Worm (Caenorhabditis elegans) whole organism, late embryonic: ENCODE measurements around the gene T28D9.1.

Experiments used
- ceh-19 ChIP-seq: fragments of 200-800 bp; sonication (Bioruptor generic); optimal IDR thresholded peaks from 2 replicates; lab custom pipeline; 2018; ENCODE audit warnings: mild to moderate bottlenecking, missing genetic modification characterization, missing compliant biosample characterization
- fkh-10 ChIP-seq: fragments of 150-350 bp; optimal IDR thresholded peaks from 2 replicates; lab custom pipeline; 2014; ENCODE audit warnings: missing biosample characterization, missing genetic modification reagents, missing genetic modification characterization
- nfya-1 ChIP-seq: sonication (generic microtip); optimal IDR thresholded peaks from 2 replicates; lab custom pipeline; 2017; ENCODE audit warnings: missing genetic modification characterization, mild to moderate bottlenecking, missing compliant biosample characterization, antibody characterized with exemption, moderate library complexity
- nhr-11 ChIP-seq: fragments of 150-350 bp; optimal IDR thresholded peaks from 2 replicates; lab custom pipeline; 2014; ENCODE audit warnings: missing biosample characterization, missing genetic modification characterization
- pha-2 ChIP-seq: sonication (generic microtip); optimal IDR thresholded peaks from 2 replicates; lab custom pipeline; 2017; ENCODE audit warnings: mild to moderate bottlenecking, missing genetic modification characterization, missing compliant biosample characterization
- pha-4 ChIP-seq: fragments of 150-350 bp; optimal IDR thresholded peaks from 2 replicates; lab custom pipeline; 2018; ENCODE audit warnings: missing biosample characterization, missing genetic modification reagents, missing genetic modification characterization
- rnt-1 ChIP-seq: sonication (generic microtip); optimal IDR thresholded peaks from 2 replicates; lab custom pipeline; 2016; ENCODE audit warnings: missing genetic modification characterization, missing compliant biosample characterization
- sox-2 ChIP-seq: fragments of 200-800 bp; sonication (Bioruptor generic); IDR thresholded peaks from 2 replicates; pipeline ENCODE4 v1.3.6; 2022; ENCODE audit warnings: missing genetic modification reagents, missing genetic modification characterization, missing compliant biosample characterization
- tbx-2 ChIP-seq: sonication (generic microtip); optimal IDR thresholded peaks from 2 replicates; lab custom pipeline; 2016; ENCODE audit warnings: missing genetic modification characterization, missing compliant biosample characterization
- unc-3 ChIP-seq, 2 experiments: fragments of 200-800 bp in 1 of 2; sonication (Bioruptor generic) in 1 of 2; sonication (generic microtip) in 1 of 2; conservative IDR thresholded peaks in 1 of 2; optimal IDR thresholded peaks in 1 of 2; 2 replicates each; pipeline versions ENCODE4 v1.3.6 to Lab custom; 2016 to 2022; ENCODE audit warnings: missing compliant biosample characterization in 2 of 2, missing genetic modification characterization in 2 of 2, missing genetic modification reagents in 1 of 2
- unc-42 ChIP-seq: sonication (generic microtip); optimal IDR thresholded peaks from 2 replicates; lab custom pipeline; 2016; ENCODE audit warnings: missing genotype, missing genetic modification characterization, missing compliant biosample characterization

DNA sequence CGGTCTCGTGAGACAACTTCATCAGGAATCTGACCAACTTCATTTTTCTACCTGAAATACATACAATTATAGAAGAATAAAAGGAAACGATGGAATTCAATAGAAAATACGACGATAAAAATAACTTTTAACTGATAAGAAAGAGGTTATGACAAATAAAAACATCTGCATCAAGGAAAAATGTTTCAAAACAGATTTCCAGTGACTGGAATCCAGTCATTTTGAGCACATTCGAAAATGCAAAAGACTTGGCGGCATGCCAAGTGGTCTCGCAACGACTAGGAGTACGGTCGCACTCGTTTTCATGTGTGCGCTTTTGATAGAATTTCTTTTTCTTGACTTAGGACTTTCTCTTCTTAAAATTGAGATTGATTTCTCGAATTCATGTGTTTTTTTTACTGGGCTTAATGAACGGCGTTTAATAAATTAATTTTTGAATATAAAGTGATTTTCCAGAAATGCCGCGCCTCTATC is 2.5 kb upstream of the T28D9.1 start, which contains the start of the genes snr-3 and rsp-5:
- no peak for TF ChIP-seq nhr-11 (tag; lab: Kevin White, UChicago)
- no peak for TF ChIP-seq ceh-19 (GFP tag; lab: Kevin White, UChicago)
- TF ChIP-seq nfya-1 (tag; lab: Kevin White, UChicago) = peak; percentile 79
- peak; percentile 8 for TF ChIP-seq tbx-2
- TF ChIP-seq unc-42 (tag; lab: Kevin White, UChicago) = no peak
- TF ChIP-seq fkh-10 (GFP tag; lab: Kevin White, UChicago) = no peak
- no peak for TF ChIP-seq pha-2 (tag; lab: Kevin White, UChicago)
- TF ChIP-seq unc-3 (GFP tag; conservative IDR thresholded peaks at IDR 0.05; lab: Robert Waterston, UW) = no peak
- no peak for TF ChIP-seq unc-3 (tag; optimal IDR thresholded peaks at IDR 0.05; lab: Kevin White, UChicago)
- no peak for TF ChIP-seq rnt-1 (tag; lab: Kevin White, UChicago)
- TF ChIP-seq pha-4 (tag; lab: Kevin White, UChicago) = no peak
- no peak for TF ChIP-seq sox-2 (GFP tag; lab: Robert Waterston, UW)
